Fruit fly (Drosophila melanogaster) whole organism, embryonic: Measurements from ENCODE around the gene CG42302.
A peak's percentile ranks its signal among the peaks of the same experiment; 100 is the strongest.

Experiments
- Atf6 ChIP-seq: fragments of 200-800 bp; sonication (Bioruptor generic); IDR thresholded peaks from 2 replicates; pipeline ENCODE4 v1.3.6; 2022; ENCODE audit warnings: missing biosample characterization, missing genetic modification characterization
- B-H2 ChIP-seq: fragments of 200-800 bp; sonication (Bioruptor generic); optimal IDR thresholded peaks from 2 replicates; lab custom pipeline; 2018; ENCODE audit warnings: missing biosample characterization, mild to moderate bottlenecking, missing genetic modification characterization
- Bgb ChIP-seq: fragments of 200-800 bp; sonication (Bioruptor generic); IDR thresholded peaks from 2 replicates; pipeline ENCODE4 v1.3.6; 2022; ENCODE audit warnings: missing biosample characterization, missing genetic modification characterization; ENCODE audit not compliant: partially characterized antibody
- CG10147 ChIP-seq: fragments of 200-800 bp; sonication (Bioruptor generic); optimal IDR thresholded peaks from 2 replicates; lab custom pipeline; 2019; ENCODE audit warnings: missing biosample characterization, mild to moderate bottlenecking, missing genetic modification characterization, moderate library complexity
- CG11504 ChIP-seq: fragments of 200-800 bp; sonication (Bioruptor generic); optimal IDR thresholded peaks from 3 replicates; lab custom pipeline; 2019; ENCODE audit warnings: missing biosample characterization, mild to moderate bottlenecking, missing genetic modification characterization, moderate library complexity
- CG12104 ChIP-seq: fragments of 200-800 bp; sonication (Bioruptor generic); optimal IDR thresholded peaks from 3 replicates; lab custom pipeline; 2016; ENCODE audit warnings: missing biosample characterization, missing genetic modification characterization
- CG13296 ChIP-seq: fragments of 200-800 bp; sonication (Bioruptor generic); optimal IDR thresholded peaks from 3 replicates; lab custom pipeline; 2018; ENCODE audit warnings: missing biosample characterization, mild to moderate bottlenecking, missing genetic modification characterization
- CG13775 ChIP-seq: fragments of 200-800 bp; sonication (Bioruptor generic); optimal IDR thresholded peaks from 3 replicates; lab custom pipeline; 2017; ENCODE audit warnings: missing biosample characterization, mild to moderate bottlenecking, missing genetic modification characterization
- CG18262 ChIP-seq: fragments of 200-800 bp; optimal IDR thresholded peaks from 3 replicates; lab custom pipeline; 2019; ENCODE audit warnings: missing biosample characterization, mild to moderate bottlenecking, missing genetic modification characterization, moderate library complexity
- CG31224 ChIP-seq: fragments of 200-800 bp; sonication (Bioruptor generic); IDR thresholded peaks from 2 replicates; pipeline ENCODE4 v1.3.6; 2022; ENCODE audit warnings: missing biosample characterization, missing genetic modification characterization
- CG31365 ChIP-seq: fragments of 200-800 bp; sonication (Bioruptor generic); optimal IDR thresholded peaks from 2 replicates; lab custom pipeline; 2018; ENCODE audit warnings: missing biosample characterization, mild to moderate bottlenecking, missing genetic modification characterization
- CG32532 ChIP-seq: fragments of 200-800 bp; sonication (Bioruptor generic); IDR thresholded peaks from 2 replicates; pipeline ENCODE4 v1.3.6; 2022; ENCODE audit warnings: missing biosample characterization, missing genetic modification characterization
- CG34422 ChIP-seq: fragments of 200-800 bp; sonication (Bioruptor generic); IDR thresholded peaks from 3 replicates; pipeline ENCODE4 v1.3.6; 2022; ENCODE audit warnings: missing biosample characterization, missing genetic modification characterization
- CG6254 ChIP-seq: fragments of 200-800 bp; sonication (Bioruptor generic); optimal IDR thresholded peaks from 3 replicates; lab custom pipeline; 2017; ENCODE audit warnings: mild to moderate bottlenecking, missing biosample characterization, missing genetic modification reagents, missing genetic modification characterization
- CG7556 ChIP-seq: fragments of 200-800 bp; sonication (Bioruptor generic); optimal IDR thresholded peaks from 2 replicates; lab custom pipeline; 2017; ENCODE audit warnings: missing biosample characterization, mild to moderate bottlenecking, missing genetic modification characterization
- CG8944 ChIP-seq: fragments of 200-800 bp; sonication (Bioruptor generic); optimal IDR thresholded peaks from 3 replicates; lab custom pipeline; 2016; ENCODE audit warnings: missing biosample characterization, missing genetic modification characterization
- CG9817 ChIP-seq: fragments of 200-800 bp; sonication (Bioruptor generic); optimal IDR thresholded peaks from 2 replicates; lab custom pipeline; 2018; ENCODE audit warnings: missing biosample characterization, mild to moderate bottlenecking, missing genetic modification characterization, moderate library complexity
- CTCF ChIP-seq: fragments of 200-800 bp; sonication (Bioruptor generic); optimal IDR thresholded peaks from 2 replicates; lab custom pipeline; 2017; ENCODE audit warnings: missing biosample characterization, mild to moderate bottlenecking, missing genetic modification characterization, moderate library complexity
- CrebB ChIP-seq: fragments of 200-800 bp; sonication (Bioruptor generic); optimal IDR thresholded peaks from 3 replicates; lab custom pipeline; 2018; ENCODE audit warnings: missing biosample characterization, mild to moderate bottlenecking, missing genetic modification characterization
- Deaf1 ChIP-seq: fragments of 200-800 bp; optimal IDR thresholded peaks from 3 replicates; lab custom pipeline; 2019; ENCODE audit warnings: missing biosample characterization, mild to moderate bottlenecking, missing genetic modification characterization, moderate library complexity
- Dip2 ChIP-seq: fragments of 200-800 bp; sonication (Bioruptor generic); IDR thresholded peaks from 2 replicates; pipeline ENCODE4 v1.3.6; 2022; ENCODE audit warnings: missing biosample characterization, missing genetic modification characterization
- Ets65A ChIP-seq: fragments of 200-800 bp; sonication (Bioruptor generic); peaks from one replicate; lab custom pipeline; 2016; ENCODE audit warnings: missing biosample characterization, missing genetic modification characterization
- HmgD ChIP-seq: fragments of 200-800 bp; sonication (Bioruptor generic); optimal IDR thresholded peaks from 3 replicates; lab custom pipeline; 2016; ENCODE audit warnings: missing biosample characterization, missing genetic modification characterization
- Hr39 ChIP-seq: fragments of >200 bp; optimal IDR thresholded peaks from 2 replicates; lab custom pipeline; 2017
- Kr ChIP-seq: fragments of 200-800 bp; sonication (Bioruptor generic); optimal IDR thresholded peaks from 2 replicates; lab custom pipeline; 2017; ENCODE audit warnings: missing biosample characterization, mild to moderate bottlenecking, missing genetic modification characterization
- Med ChIP-seq: fragments of 200-800 bp; sonication (Bioruptor generic); peaks from one replicate; lab custom pipeline; 2016; ENCODE audit warnings: missing biosample characterization, missing genetic modification characterization, mild to moderate bottlenecking, inconsistent platforms, moderate library complexity
- Sox100B ChIP-seq: fragments of 200-800 bp; sonication (Bioruptor generic); optimal IDR thresholded peaks from 3 replicates; lab custom pipeline; 2018; ENCODE audit warnings: missing biosample characterization, mild to moderate bottlenecking, missing genetic modification characterization
- Sox102F ChIP-seq: fragments of 200-800 bp; sonication (Bioruptor generic); optimal IDR thresholded peaks from 2 replicates; lab custom pipeline; 2018; ENCODE audit warnings: missing biosample characterization, mild to moderate bottlenecking, missing genetic modification characterization, moderate library complexity
- Spps ChIP-seq: fragments of 200-800 bp; sonication (Bioruptor generic); optimal IDR thresholded peaks from 2 replicates; lab custom pipeline; 2018; ENCODE audit warnings: missing biosample characterization, mild to moderate bottlenecking, missing genetic modification characterization
- Usf ChIP-seq: fragments of 200-800 bp; sonication (Bioruptor generic); optimal IDR thresholded peaks from 2 replicates; lab custom pipeline; 2017; ENCODE audit warnings: missing genotype, missing biosample characterization, missing genetic modification characterization
- abd-A ChIP-seq: fragments of 200-800 bp; sonication (Bioruptor generic); optimal IDR thresholded peaks from 3 replicates; lab custom pipeline; 2019; ENCODE audit warnings: missing biosample characterization, mild to moderate bottlenecking, missing genetic modification characterization, moderate library complexity
- ash1 ChIP-seq: fragments of 200-800 bp; sonication (Bioruptor generic); optimal IDR thresholded peaks from 2 replicates; lab custom pipeline; 2018; ENCODE audit warnings: missing biosample characterization, mild to moderate bottlenecking, missing genetic modification characterization
- ato ChIP-seq: fragments of 200-800 bp; sonication (Bioruptor generic); IDR thresholded peaks from 2 replicates; pipeline ENCODE4 v1.3.6; 2022; ENCODE audit warnings: missing biosample characterization, missing genetic modification characterization; ENCODE audit not compliant: partially characterized antibody
- chinmo ChIP-seq: fragments of 200-800 bp; sonication (Bioruptor generic); IDR thresholded peaks from 4 replicates; pipeline ENCODE4 v1.3.6; 2022; ENCODE audit warnings: missing biosample characterization, missing genetic modification characterization; ENCODE audit not compliant: partially characterized antibody
- ci ChIP-seq: fragments of 200-800 bp; sonication (Bioruptor generic); IDR thresholded peaks from 3 replicates; pipeline ENCODE4 v1.3.6; 2022; ENCODE audit warnings: missing biosample characterization, missing genetic modification characterization
- croc ChIP-seq: fragments of 200-800 bp; sonication (Bioruptor generic); conservative IDR thresholded peaks from 3 replicates; pipeline ENCODE4 v1.3.6; 2022; ENCODE audit warnings: missing biosample characterization, missing genetic modification characterization
- dati ChIP-seq: fragments of 200-800 bp; sonication (Bioruptor generic); IDR thresholded peaks from 2 replicates; pipeline ENCODE4 v1.3.6; 2022; ENCODE audit warnings: missing biosample characterization, missing genetic modification characterization
- fru ChIP-seq: fragments of >200 bp; optimal IDR thresholded peaks from 2 replicates; lab custom pipeline; 2017
- h ChIP-seq: fragments of >200 bp; optimal IDR thresholded peaks from 2 replicates; lab custom pipeline; 2017
- kay ChIP-seq: fragments of 200-800 bp; sonication (Bioruptor generic); optimal IDR thresholded peaks from 2 replicates; lab custom pipeline; 2016; ENCODE audit warnings: missing biosample characterization, missing genetic modification characterization
- lab ChIP-seq: fragments of 200-800 bp; sonication (Bioruptor generic); optimal IDR thresholded peaks from 3 replicates; lab custom pipeline; 2017; ENCODE audit warnings: missing biosample characterization, missing genetic modification characterization, mild to moderate bottlenecking, moderate library complexity, missing genetic modification reagents
- nerfin-2 ChIP-seq: fragments of 200-800 bp; sonication (Bioruptor generic); IDR thresholded peaks from 2 replicates; pipeline ENCODE4 v1.3.6; 2022; ENCODE audit warnings: missing biosample characterization, missing genetic modification characterization; ENCODE audit not compliant: partially characterized antibody
- psq ChIP-seq: fragments of 200-800 bp; sonication (Bioruptor generic); optimal IDR thresholded peaks from 2 replicates; lab custom pipeline; 2017; ENCODE audit warnings: missing biosample characterization, missing genetic modification characterization
- ro ChIP-seq: fragments of 200-800 bp; sonication (Bioruptor generic); IDR thresholded peaks from 2 replicates; pipeline ENCODE4 v1.3.6; 2022; ENCODE audit warnings: missing biosample characterization, missing genetic modification characterization
- scrt ChIP-seq: fragments of 200-800 bp; sonication (Bioruptor generic); optimal IDR thresholded peaks from 2 replicates; lab custom pipeline; 2018; ENCODE audit warnings: missing biosample characterization, mild to moderate bottlenecking, missing genetic modification characterization, moderate library complexity
- trem ChIP-seq: fragments of 200-800 bp; optimal IDR thresholded peaks from 3 replicates; lab custom pipeline; 2019; ENCODE audit warnings: missing biosample characterization, mild to moderate bottlenecking, missing genetic modification characterization, moderate library complexity
- trh ChIP-seq: fragments of 200-800 bp; sonication (Bioruptor generic); optimal IDR thresholded peaks from 2 replicates; lab custom pipeline; 2016; ENCODE audit warnings: missing biosample characterization, missing genetic modification characterization
- tup ChIP-seq: fragments of 200-800 bp; sonication (Bioruptor generic); optimal IDR thresholded peaks from 2 replicates; lab custom pipeline; 2016; ENCODE audit warnings: missing biosample characterization, mild to moderate bottlenecking, missing genetic modification characterization, moderate library complexity
- zen2 ChIP-seq: fragments of 200-800 bp; sonication (Bioruptor generic); IDR thresholded peaks from 3 replicates; pipeline ENCODE4 v1.3.6; 2022; ENCODE audit warnings: missing biosample characterization, missing genetic modification characterization; ENCODE audit not compliant: partially characterized antibody

The CG42302 gene

DNA sequence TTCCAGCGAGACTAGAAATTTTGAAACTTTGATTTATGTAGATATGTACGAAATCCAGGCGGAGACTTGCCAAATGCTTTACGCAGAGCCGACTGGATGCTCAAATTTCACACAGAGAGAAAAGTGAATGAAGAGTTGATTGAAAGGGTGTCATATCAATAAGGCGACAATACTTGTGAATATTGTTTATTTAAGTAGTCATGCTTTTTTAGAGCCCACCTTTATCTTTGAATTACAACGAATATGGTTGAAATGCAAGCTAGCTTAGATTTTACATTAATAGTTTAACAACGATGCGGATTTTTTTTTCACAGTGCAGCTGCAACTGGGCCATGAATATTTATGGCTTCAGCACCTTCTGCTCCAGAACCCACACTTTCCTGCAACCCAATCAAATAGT lies 14.3 kb upstream of the CG42302 start, which contains the start of gene CG6873:
Gene CG6873 (minus strand): TSS at position 101 of the 400 bp plus-strand sequence.
- no peak for TF ChIP-seq trh (GFP tag; lab: Kevin White, UChicago)
- TF ChIP-seq B-H2 (GFP tag; lab: Kevin White, UChicago), result no peak
- no peak for TF ChIP-seq chinmo
- no peak for TF ChIP-seq CG9817 (tag; lab: Kevin White, UChicago)
- no peak for TF ChIP-seq HmgD (GFP tag; lab: Kevin White, UChicago)
- TF ChIP-seq CG18262 (tag; lab: Kevin White, UChicago), result no peak
- no peak for TF ChIP-seq CrebB (tag; lab: Kevin White, UChicago)
- no peak for TF ChIP-seq zen2 (GFP tag; lab: Robert Waterston, UW)
- TF ChIP-seq CG34422 (GFP tag; lab: Robert Waterston, UW), result no peak
- no peak for TF ChIP-seq ash1
- no peak for TF ChIP-seq Sox100B
- TF ChIP-seq Usf (GFP tag; lab: Kevin White, UChicago), result no peak
- TF ChIP-seq, all 482 proteins: peak for 0

DNA sequence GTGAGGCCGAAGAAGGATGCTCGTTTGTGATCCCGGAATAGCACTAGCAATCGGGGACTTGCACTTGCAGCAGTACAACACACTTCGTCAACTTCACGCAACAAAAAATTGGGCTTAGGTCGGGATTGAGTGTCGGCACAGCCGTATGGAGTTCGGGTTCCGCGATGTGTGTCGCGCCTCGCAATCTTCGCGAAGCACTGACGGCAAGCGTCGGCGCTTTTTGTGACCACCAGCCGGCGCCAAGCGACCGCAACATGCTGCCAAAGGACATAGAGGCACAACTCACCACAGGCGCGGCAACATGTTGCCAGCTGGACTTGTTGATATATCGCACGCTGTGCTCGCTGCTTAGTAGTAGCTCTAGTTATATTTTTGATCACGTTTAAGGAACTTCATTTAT lies 798 bp upstream of the CG42302 start, which contains the start of gene CCKLR-17D1:
Gene CCKLR-17D1 (minus strand): TSS at position 303 of the 400 bp plus-strand sequence.
- TF ChIP-seq CG11504 (tag; lab: Kevin White, UChicago) (peak; percentile 94), Bgb (GFP tag; lab: Robert Waterston, UW) (no peak), scrt (GFP tag; lab: Kevin White, UChicago) (peak; percentile 26), CG31224 (GFP tag; lab: Robert Waterston, UW) (no peak), Atf6 (GFP tag; lab: Robert Waterston, UW) (no peak), abd-A (no peak), Deaf1 (peak; percentile 73)

- TF ChIP-seq ro (GFP tag; lab: Robert Waterston, UW), result no peak
- TF ChIP-seq CG6254 (GFP tag; lab: Kevin White, UChicago), result no peak
- no peak for TF ChIP-seq fru (lab: Kevin White, UChicago)
- no peak for TF ChIP-seq CG10147 (GFP tag; lab: Kevin White, UChicago)
- TF ChIP-seq Sox102F (GFP tag; lab: Kevin White, UChicago), result no peak
- TF ChIP-seq CG31365 (tag; lab: Kevin White, UChicago), result no peak
- no peak for TF ChIP-seq Kr (GFP tag; lab: Kevin White, UChicago)
- no peak for TF ChIP-seq h (lab: Kevin White, UChicago)
- no peak for TF ChIP-seq Med
- TF ChIP-seq ato (GFP tag; lab: Robert Waterston, UW), result no peak
- no peak for TF ChIP-seq CG8944 (GFP tag; lab: Kevin White, UChicago)
- no peak for TF ChIP-seq CG12104 (GFP tag; lab: Kevin White, UChicago)
- TF ChIP-seq dati, result no peak
- no peak for TF ChIP-seq CG13296 (GFP tag; lab: Kevin White, UChicago)
- no peak for TF ChIP-seq nerfin-2 (GFP tag; lab: Robert Waterston, UW)
- no peak for TF ChIP-seq Hr39 (lab: Kevin White, UChicago)
- TF ChIP-seq croc (GFP tag; lab: Robert Waterston, UW), result no peak
Measured at dm6 chrX:18709565-18709964, 15.9 kb downstream of the CG42302 start, which contains the start of gene Cyp308a1. TSS of gene Cyp308a1 (plus strand) at chrX:18709865.

- TF ChIP-seq Dip2 (GFP tag; lab: Robert Waterston, UW) (peak; percentile 79), kay (peak; percentile 61), ci (0 out of 3 replicates have a peak, but pooled peaks have one; percentile 14), CTCF (peak; percentile 89), trem (tag; lab: Kevin White, UChicago) (no peak), psq (no peak), CG13775 (GFP tag; lab: Kevin White, UChicago) (no peak), CG7556 (GFP tag; lab: Kevin White, UChicago) (no peak), Spps (no peak), tup (GFP tag; lab: Kevin White, UChicago) (no peak), Ets65A (GFP tag; lab: Kevin White, UChicago) (peak; percentile 43), CG32532 (GFP tag; lab: Robert Waterston, UW) (0 out of 2 replicates have a peak, but pooled peaks have one; percentile 14), lab (GFP tag; lab: Kevin White, UChicago) (no peak), Deaf1 (peak; percentile 84)
Measured at dm6 chrX:18703875-18704274, 21.6 kb downstream of the CG42302 start.
